Fruit fly (Drosophila melanogaster) whole organism, embryonic: ENCODE data around the gene Rdh.

Experiments used
- ATbp ChIP-seq: fragments of 200-800 bp; sonication (Bioruptor generic); optimal IDR thresholded peaks from 2 replicates; lab custom pipeline; 2017; ENCODE audit warnings: missing biosample characterization, mild to moderate bottlenecking, missing genetic modification characterization, missing genetic modification reagents
- Aef1 ChIP-seq: fragments of 200-800 bp; sonication (Bioruptor generic); IDR thresholded peaks from 3 replicates; pipeline ENCODE4 v1.3.6; 2022; ENCODE audit warnings: missing biosample characterization, missing genetic modification characterization
- BEAF-32 ChIP-seq: fragments of 200-800 bp; sonication (Bioruptor generic); optimal IDR thresholded peaks from 3 replicates; lab custom pipeline; 2017; ENCODE audit warnings: missing biosample characterization, missing genetic modification characterization, mild to moderate bottlenecking, moderate library complexity, missing genetic modification reagents
- CG10267 ChIP-seq: fragments of 200-800 bp; sonication (Bioruptor generic); optimal IDR thresholded peaks from 2 replicates; lab custom pipeline; 2018; ENCODE audit warnings: missing biosample characterization, mild to moderate bottlenecking, missing genetic modification characterization, moderate library complexity
- CG10979 ChIP-seq: fragments of 200-800 bp; sonication (Bioruptor generic); optimal IDR thresholded peaks from 2 replicates; lab custom pipeline; 2018; ENCODE audit warnings: missing biosample characterization, mild to moderate bottlenecking, missing genetic modification characterization, moderate library complexity
- CG11398 ChIP-seq: fragments of 200-800 bp; sonication (Bioruptor generic); optimal IDR thresholded peaks from 2 replicates; lab custom pipeline; 2016; ENCODE audit warnings: missing biosample characterization, missing genetic modification characterization
- CG11695 ChIP-seq: fragments of 200-800 bp; sonication (Bioruptor generic); IDR thresholded peaks from 3 replicates; pipeline ENCODE4 v1.3.6; 2022; ENCODE audit warnings: missing biosample characterization, missing genetic modification characterization
- CG12071 ChIP-seq: fragments of 200-800 bp; sonication (Bioruptor generic); optimal IDR thresholded peaks from 3 replicates; lab custom pipeline; 2018; ENCODE audit warnings: missing biosample characterization, mild to moderate bottlenecking, missing genetic modification characterization
- CG12155 ChIP-seq: fragments of 200-800 bp; sonication (Bioruptor generic); optimal IDR thresholded peaks from 3 replicates; lab custom pipeline; 2016; ENCODE audit warnings: missing biosample characterization, missing genetic modification characterization
- CG14965 ChIP-seq: fragments of 200-800 bp; sonication (Bioruptor generic); optimal IDR thresholded peaks from 2 replicates; lab custom pipeline; 2016; ENCODE audit warnings: missing biosample characterization, missing genetic modification characterization, borderline replicate concordance
- CG15269 ChIP-seq: fragments of 200-800 bp; sonication (Bioruptor generic); optimal IDR thresholded peaks from 2 replicates; lab custom pipeline; 2018; ENCODE audit warnings: missing biosample characterization, mild to moderate bottlenecking, missing genetic modification characterization, moderate library complexity
- CG17359 ChIP-seq: fragments of 200-800 bp; sonication (Bioruptor generic); optimal IDR thresholded peaks from 3 replicates; lab custom pipeline; 2018; ENCODE audit warnings: missing biosample characterization, mild to moderate bottlenecking, missing genetic modification characterization, moderate library complexity
- CG17612 ChIP-seq: fragments of 200-800 bp; sonication (Bioruptor generic); IDR thresholded peaks from 2 replicates; pipeline ENCODE4 v1.3.6; 2022; ENCODE audit warnings: missing biosample characterization, missing genetic modification characterization
- CG17829 ChIP-seq: fragments of 200-800 bp; optimal IDR thresholded peaks from 2 replicates; lab custom pipeline; 2019; ENCODE audit warnings: missing biosample characterization, mild to moderate bottlenecking, missing genetic modification characterization, moderate library complexity
- CG34224 ChIP-seq: fragments of 200-800 bp; sonication (Bioruptor generic); IDR thresholded peaks from 3 replicates; pipeline ENCODE4 v1.3.6; 2022; ENCODE audit warnings: missing biosample characterization, missing genetic modification characterization; ENCODE audit not compliant: partially characterized antibody
- CG34422 ChIP-seq: fragments of 200-800 bp; sonication (Bioruptor generic); IDR thresholded peaks from 3 replicates; pipeline ENCODE4 v1.3.6; 2022; ENCODE audit warnings: missing biosample characterization, missing genetic modification characterization
- CG3726 ChIP-seq: fragments of 200-800 bp; sonication (Bioruptor generic); IDR thresholded peaks from 3 replicates; pipeline ENCODE4, ENCODE4 v1.3.6; 2022; ENCODE audit warnings: missing biosample characterization, missing genetic modification characterization
- CG3838 ChIP-seq: fragments of 200-800 bp; sonication (Bioruptor generic); optimal IDR thresholded peaks from 3 replicates; lab custom pipeline; 2016; ENCODE audit warnings: missing biosample characterization, missing genetic modification characterization
- CG6683 ChIP-seq: fragments of 200-800 bp; sonication (Bioruptor generic); optimal IDR thresholded peaks from 2 replicates; lab custom pipeline; 2017; ENCODE audit warnings: missing biosample characterization, mild to moderate bottlenecking, missing genetic modification characterization, missing genetic modification reagents
- CG7372 ChIP-seq: fragments of 200-800 bp; sonication (Bioruptor generic); IDR thresholded peaks from 2 replicates; pipeline ENCODE4 v1.3.6; 2022; ENCODE audit warnings: missing biosample characterization, missing genetic modification characterization
- CG8924 ChIP-seq: fragments of 200-800 bp; optimal IDR thresholded peaks from 3 replicates; lab custom pipeline; 2019; ENCODE audit warnings: missing biosample characterization, mild to moderate bottlenecking, missing genetic modification characterization, moderate library complexity
- D19A ChIP-seq: fragments of 200-800 bp; optimal IDR thresholded peaks from 3 replicates; lab custom pipeline; 2019; ENCODE audit warnings: missing biosample characterization, mild to moderate bottlenecking, missing genetic modification characterization, moderate library complexity
- Drgx ChIP-seq: fragments of 200-800 bp; sonication (Bioruptor generic); IDR thresholded peaks from 2 replicates; pipeline ENCODE4 v1.3.6; 2022; ENCODE audit warnings: missing biosample characterization, missing genetic modification characterization
- Fer1 ChIP-seq: fragments of 200-800 bp; sonication (Bioruptor generic); optimal IDR thresholded peaks from 2 replicates; lab custom pipeline; 2017; ENCODE audit warnings: missing biosample characterization, mild to moderate bottlenecking, missing genetic modification characterization
- HLH4C ChIP-seq: fragments of 200-800 bp; sonication (Bioruptor generic); IDR thresholded peaks from 3 replicates; pipeline ENCODE4 v1.3.6; 2022; ENCODE audit warnings: missing biosample characterization, missing genetic modification characterization; ENCODE audit not compliant: partially characterized antibody
- HLHmδ ChIP-seq: fragments of 200-800 bp; sonication (Bioruptor generic); optimal IDR thresholded peaks from 2 replicates; lab custom pipeline; 2018; ENCODE audit warnings: missing biosample characterization, mild to moderate bottlenecking, missing genetic modification characterization, moderate library complexity
- Hey ChIP-seq: fragments of 200-800 bp; sonication (Bioruptor generic); optimal IDR thresholded peaks from 3 replicates; lab custom pipeline; 2018; ENCODE audit warnings: missing biosample characterization, mild to moderate bottlenecking, missing genetic modification characterization
- HmgD ChIP-seq: fragments of 200-800 bp; sonication (Bioruptor generic); optimal IDR thresholded peaks from 3 replicates; lab custom pipeline; 2016; ENCODE audit warnings: missing biosample characterization, missing genetic modification characterization
- Hr78 ChIP-seq, 2 experiments: fragments of 200-800 bp in 1 of 2; fragments of >200 bp in 1 of 2; sonication (Bioruptor generic) in 1 of 2; optimal IDR thresholded peaks; 2 replicates each; lab custom pipeline; 2017 to 2019; ENCODE audit warnings: missing biosample characterization in 2 of 2, missing genetic modification characterization in 2 of 2, mild to moderate bottlenecking in 1 of 2, moderate library complexity in 1 of 2
- Kr ChIP-seq: fragments of 200-800 bp; sonication (Bioruptor generic); optimal IDR thresholded peaks from 2 replicates; lab custom pipeline; 2017; ENCODE audit warnings: missing biosample characterization, mild to moderate bottlenecking, missing genetic modification characterization
- Lim3 ChIP-seq: fragments of 200-800 bp; sonication (Bioruptor generic); IDR thresholded peaks from 2 replicates; pipeline ENCODE4 v1.3.6; 2022; ENCODE audit warnings: missing biosample characterization, missing genetic modification characterization
- Med ChIP-seq: fragments of 200-800 bp; sonication (Bioruptor generic); peaks from one replicate; lab custom pipeline; 2016; ENCODE audit warnings: missing biosample characterization, missing genetic modification characterization, mild to moderate bottlenecking, inconsistent platforms, moderate library complexity
- NC2α ChIP-seq: fragments of 200-800 bp; sonication (Bioruptor generic); optimal IDR thresholded peaks from 2 replicates; lab custom pipeline; 2016; ENCODE audit warnings: missing biosample characterization, missing genetic modification characterization
- NC2β ChIP-seq: fragments of 200-800 bp; sonication (Bioruptor generic); optimal IDR thresholded peaks from 2 replicates; lab custom pipeline; 2016; ENCODE audit warnings: missing biosample characterization, missing genetic modification characterization
- Ptx1 ChIP-seq: fragments of 200-800 bp; sonication (Bioruptor generic); IDR thresholded peaks from 2 replicates; pipeline ENCODE4 v1.3.6; 2022; ENCODE audit warnings: missing biosample characterization, missing genetic modification characterization
- Rfx ChIP-seq: fragments of 200-800 bp; sonication (Bioruptor generic); IDR thresholded peaks from 2 replicates; pipeline ENCODE4 v1.3.6; 2022; ENCODE audit warnings: missing biosample characterization, missing genetic modification characterization
- TFAM ChIP-seq: fragments of 200-800 bp; sonication (Bioruptor generic); optimal IDR thresholded peaks from 2 replicates; lab custom pipeline; 2017; ENCODE audit warnings: missing biosample characterization, missing genetic modification characterization, inconsistent platforms
- Xbp1 ChIP-seq: fragments of 200-800 bp; sonication (Bioruptor generic); optimal IDR thresholded peaks from 3 replicates; lab custom pipeline; 2016; ENCODE audit warnings: missing biosample characterization, mild to moderate bottlenecking, missing genetic modification characterization
- Xrp1 ChIP-seq: fragments of 200-800 bp; sonication (Bioruptor generic); IDR thresholded peaks from 2 replicates; pipeline ENCODE4 v1.3.6; 2022; ENCODE audit warnings: missing biosample characterization, missing genetic modification characterization
- fd102C ChIP-seq: fragments of 200-800 bp; sonication (Bioruptor generic); optimal IDR thresholded peaks from 2 replicates; lab custom pipeline; 2018; ENCODE audit warnings: missing biosample characterization, mild to moderate bottlenecking, missing genetic modification characterization, moderate library complexity
- inv ChIP-seq: fragments of 200-800 bp; sonication (Bioruptor generic); IDR thresholded peaks from 2 replicates; pipeline ENCODE4 v1.3.6; 2022; ENCODE audit warnings: missing biosample characterization, missing genetic modification characterization; ENCODE audit not compliant: partially characterized antibody
- lilli ChIP-seq: fragments of 200-800 bp; sonication (Bioruptor generic); optimal IDR thresholded peaks from 3 replicates; lab custom pipeline; 2016; ENCODE audit warnings: missing biosample characterization, missing genetic modification characterization
- lmd ChIP-seq: fragments of 200-800 bp; sonication (Bioruptor generic); IDR thresholded peaks from 2 replicates; pipeline ENCODE4 v1.3.6; 2022; ENCODE audit warnings: missing biosample characterization, missing genetic modification characterization
- maf-S ChIP-seq: fragments of 200-800 bp; sonication (Bioruptor generic); optimal IDR thresholded peaks from 2 replicates; lab custom pipeline; 2016; ENCODE audit warnings: missing biosample characterization, missing genetic modification characterization
- oc ChIP-seq: fragments of 200-800 bp; sonication (Bioruptor generic); optimal IDR thresholded peaks from 2 replicates; lab custom pipeline; 2018; ENCODE audit warnings: missing biosample characterization, mild to moderate bottlenecking, missing genetic modification characterization, moderate library complexity
- pfk ChIP-seq: fragments of 200-800 bp; sonication (Bioruptor generic); optimal IDR thresholded peaks from 2 replicates; lab custom pipeline; 2018; ENCODE audit warnings: missing biosample characterization, mild to moderate bottlenecking, missing genetic modification characterization, moderate library complexity
- pros ChIP-seq: fragments of 200-800 bp; sonication (Bioruptor generic); optimal IDR thresholded peaks from 3 replicates; lab custom pipeline; 2019; ENCODE audit warnings: missing biosample characterization, mild to moderate bottlenecking, missing genetic modification characterization, moderate library complexity
- sim ChIP-seq: fragments of 200-800 bp; sonication (Bioruptor generic); IDR thresholded peaks from 2 replicates; pipeline ENCODE4 v1.3.6; 2022; ENCODE audit warnings: missing biosample characterization, missing genetic modification characterization
- sisA ChIP-seq: fragments of 200-800 bp; sonication (Bioruptor generic); IDR thresholded peaks from 2 replicates; pipeline ENCODE4 v1.3.6; 2022; ENCODE audit warnings: missing biosample characterization, missing genetic modification characterization
- usp ChIP-seq: fragments of >200 bp; optimal IDR thresholded peaks from 2 replicates; lab custom pipeline; 2017; ENCODE audit warnings: missing biosample characterization, missing genetic modification characterization
- zf30C ChIP-seq: fragments of 200-800 bp; sonication (Bioruptor generic); optimal IDR thresholded peaks from 3 replicates; lab custom pipeline; 2018; ENCODE audit warnings: missing biosample characterization, mild to moderate bottlenecking, missing genetic modification characterization

Gene Rdh

dm6 chr3L:3826541-3826940, 1.3 kb downstream of the Rdh start (continued):
- TF ChIP-seq HLHmδ = no peak
- TF ChIP-seq oc (tag; lab: Kevin White, UChicago) = no peak
- peak; percentile 81 for TF ChIP-seq lmd (GFP tag; lab: Robert Waterston, UW)
- TF ChIP-seq Aef1 = peak; percentile 70
- TF ChIP-seq fd102C (GFP tag; lab: Kevin White, UChicago) = no peak
- peak; percentile 83 for TF ChIP-seq CG17359
- TF ChIP-seq lilli (GFP tag; lab: Kevin White, UChicago) = peak; percentile 63
- peak; percentile 78 for TF ChIP-seq Xbp1 (GFP tag; lab: Kevin White, UChicago)
- TF ChIP-seq CG11695 (GFP tag; lab: Robert Waterston, UW) = peak; percentile 88
- no peak for TF ChIP-seq CG3838 (GFP tag; lab: Kevin White, UChicago)
- TF ChIP-seq TFAM = no peak
- 0 out of 3 replicates have a peak, but pooled peaks have one; percentile 50 for TF ChIP-seq CG3726 (GFP tag; lab: Robert Waterston, UW)
- TF ChIP-seq CG12071 (GFP tag; lab: Kevin White, UChicago) = peak; percentile 29
- peak; percentile 64 for TF ChIP-seq CG12155 (GFP tag; lab: Kevin White, UChicago)
- TF ChIP-seq Xrp1 (GFP tag; lab: Robert Waterston, UW) = peak; percentile 86
- peak; percentile 77; the same call in 1 of the 2 replicates for TF ChIP-seq Drgx (GFP tag; lab: Robert Waterston, UW)
- TF ChIP-seq D19A (tag; lab: Kevin White, UChicago) = peak; percentile 82
- peak; percentile 77 for TF ChIP-seq ATbp (GFP tag; lab: Kevin White, UChicago)
- TF ChIP-seq NC2β (GFP tag; lab: Kevin White, UChicago) = no peak
- no peak for TF ChIP-seq HLH4C
- peak; percentile 94 for TF ChIP-seq Fer1 (GFP tag; lab: Kevin White, UChicago)
- TF ChIP-seq CG14965 = no peak
- TF ChIP-seq sisA = peak; percentile 68
- peak; percentile 92 for TF ChIP-seq CG15269
- TF ChIP-seq zf30C (GFP tag; lab: Kevin White, UChicago) = peak; percentile 74
- TF ChIP-seq Ptx1 (GFP tag; lab: Robert Waterston, UW) = peak; percentile 74
- no peak for TF ChIP-seq Hey (tag; lab: Kevin White, UChicago)
- TF ChIP-seq CG17612 = peak; percentile 50
- peak; percentile 84 for TF ChIP-seq Rfx
- no peak for TF ChIP-seq CG11398 (GFP tag; lab: Kevin White, UChicago)
- TF ChIP-seq CG10267 = peak; percentile 79
- no peak for TF ChIP-seq BEAF-32 (GFP tag; lab: Kevin White, UChicago)
- peak; percentile 63; the same call in 2 of the 3 replicates for TF ChIP-seq CG34422 (GFP tag; lab: Robert Waterston, UW)
- no peak for TF ChIP-seq HmgD (GFP tag; lab: Kevin White, UChicago)
- no peak for TF ChIP-seq usp
- no peak for TF ChIP-seq inv (GFP tag; lab: Robert Waterston, UW)
- TF ChIP-seq Lim3 (GFP tag; lab: Robert Waterston, UW) = no peak
- TF ChIP-seq Med (GFP tag; lab: Kevin White, UChicago) = peak; percentile 74
- TF ChIP-seq Hr78 (GFP tag; optimal IDR thresholded peaks at IDR 0.05; lab: Kevin White, UChicago) = no peak
- no peak for TF ChIP-seq NC2α
- peak; percentile 61; the same call in 1 of the 2 replicates for TF ChIP-seq sim
- peak; percentile 71 for TF ChIP-seq CG7372 (GFP tag; lab: Robert Waterston, UW)
- peak; percentile 77 for TF ChIP-seq CG17829 (tag; lab: Kevin White, UChicago)
- TF ChIP-seq CG6683 (GFP tag; lab: Kevin White, UChicago) = peak; percentile 82
- no peak for TF ChIP-seq CG34224 (GFP tag; lab: Robert Waterston, UW)
- TF ChIP-seq pros (GFP tag; lab: Kevin White, UChicago) = no peak
- TF ChIP-seq CG8924 (tag; lab: Kevin White, UChicago) = peak; percentile 91
- peak; percentile 84 for TF ChIP-seq CG10979 (tag; lab: Kevin White, UChicago)
- no peak for TF ChIP-seq maf-S (GFP tag; lab: Kevin White, UChicago)
- no peak for TF ChIP-seq pfk (GFP tag; lab: Kevin White, UChicago)
- TF ChIP-seq Kr (GFP tag; lab: Kevin White, UChicago) = no peak
